Worm (Caenorhabditis elegans) whole organism, L3 larva: Measurements from ENCODE around the gene let-716.

Experiments used
- ama-1 ChIP-seq: fragments of 150-350 bp; optimal IDR thresholded peaks from 2 replicates; lab custom pipeline; 2018
- ceh-16 ChIP-seq: sonication (generic microtip); optimal IDR thresholded peaks from 2 replicates; lab custom pipeline; 2017; ENCODE audit warnings: missing biosample characterization, missing genetic modification characterization
- ceh-28 ChIP-seq: fragments of 150-350 bp; optimal IDR thresholded peaks from 2 replicates; lab custom pipeline; 2014; ENCODE audit warnings: missing biosample characterization, missing genetic modification reagents, missing genetic modification characterization
- ceh-82 ChIP-seq: fragments of 150-350 bp; optimal IDR thresholded peaks from 2 replicates; lab custom pipeline; 2014; ENCODE audit warnings: missing biosample characterization, missing genetic modification characterization
- elt-2 ChIP-seq: sonication (generic microtip); optimal IDR thresholded peaks from 2 replicates; lab custom pipeline; 2016; ENCODE audit warnings: missing genetic modification reagents, mild to moderate bottlenecking, missing genetic modification characterization, missing compliant biosample characterization
- fkh-10 ChIP-seq: sonication (generic microtip); optimal IDR thresholded peaks from 2 replicates; lab custom pipeline; 2017; ENCODE audit warnings: missing biosample characterization, missing genetic modification reagents, missing genetic modification characterization
- fos-1 ChIP-seq: fragments of 150-350 bp; optimal IDR thresholded peaks from 2 replicates; lab custom pipeline; 2014; ENCODE audit warnings: missing biosample characterization, missing genetic modification characterization
- lsy-12 ChIP-seq: sonication (generic microtip); optimal IDR thresholded peaks from 2 replicates; lab custom pipeline; 2016; ENCODE audit warnings: mild to moderate bottlenecking, missing genetic modification characterization, missing compliant biosample characterization
- nhr-25 ChIP-seq: sonication (generic microtip); optimal IDR thresholded peaks from 2 replicates; lab custom pipeline; 2017; ENCODE audit warnings: missing biosample characterization, missing genetic modification characterization
- tbx-2 ChIP-seq: sonication (generic microtip); optimal IDR thresholded peaks from 2 replicates; lab custom pipeline; 2016; ENCODE audit warnings: mild to moderate bottlenecking, missing genetic modification characterization, missing compliant biosample characterization
- unc-62 ChIP-seq: fragments of 150-350 bp; sonication (generic microtip); optimal IDR thresholded peaks from 4 replicates; lab custom pipeline; 2014; ENCODE audit warnings: missing biosample characterization, missing genetic modification reagents, missing genetic modification characterization
- zag-1 ChIP-seq: fragments of 150-350 bp; optimal IDR thresholded peaks from 2 replicates; lab custom pipeline; 2014; ENCODE audit warnings: missing biosample characterization, missing genetic modification characterization

DNA sequence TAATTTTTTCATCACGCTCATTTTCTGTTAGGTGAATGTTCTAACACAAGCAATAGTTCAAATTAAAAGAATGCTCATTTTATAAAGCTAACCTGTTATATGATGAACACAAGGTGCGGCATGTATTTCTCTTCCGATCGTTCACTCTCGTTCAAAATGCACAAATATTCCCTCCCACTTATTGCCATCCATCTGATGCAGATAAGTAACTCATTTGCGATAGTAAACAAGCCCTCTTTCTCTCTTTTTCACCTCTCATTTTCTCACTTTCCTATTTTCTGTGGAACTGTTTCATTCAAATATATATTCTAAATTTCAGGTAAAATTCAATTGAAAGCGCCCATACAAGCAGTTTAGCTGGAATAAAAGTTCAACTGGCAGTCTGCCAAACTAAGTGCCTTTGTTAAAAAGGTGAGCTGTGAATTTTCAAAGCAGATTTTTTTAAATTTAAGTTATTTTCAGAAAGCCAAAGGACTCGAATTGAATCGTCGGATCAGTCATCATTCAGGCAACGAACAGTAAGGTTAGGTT lies 37.3 kb upstream of the let-716 start, which contains the start of the genes trmt-10C.2 and C56G2.22:
- TF ChIP-seq ceh-28 (tag; lab: Kevin White, UChicago): no peak
- TF ChIP-seq ama-1 (lab: Kevin White, UChicago): no peak
- TF ChIP-seq tbx-2 (tag; lab: Kevin White, UChicago): no peak
- TF ChIP-seq elt-2 (tag; lab: Kevin White, UChicago): peak; percentile 32
- TF ChIP-seq ceh-16 (tag; lab: Kevin White, UChicago): no peak
- no peak for TF ChIP-seq ceh-82 (tag; lab: Kevin White, UChicago)
- TF ChIP-seq fos-1 (tag; lab: Kevin White, UChicago): no peak
- no peak for TF ChIP-seq fkh-10
- no peak for TF ChIP-seq nhr-25 (tag; lab: Kevin White, UChicago)
- TF ChIP-seq lsy-12: no peak
- TF ChIP-seq unc-62 (GFP tag; lab: Kevin White, UChicago): no peak
- no peak for TF ChIP-seq zag-1 (tag; lab: Kevin White, UChicago)
